Fruit fly (Drosophila melanogaster) whole organism, prepupa: ENCODE results near the gene CG10237.

Experiments used
- CG10631 ChIP-seq: fragments of 200-800 bp; sonication (Bioruptor generic); optimal IDR thresholded peaks from 2 replicates; lab custom pipeline; 2016; ENCODE audit warnings: missing biosample characterization, missing genetic modification characterization
- CG10669 ChIP-seq: fragments of 200-800 bp; sonication (Bioruptor generic); optimal IDR thresholded peaks from 3 replicates; lab custom pipeline; 2018; ENCODE audit warnings: missing biosample characterization, mild to moderate bottlenecking, missing genetic modification characterization, moderate library complexity
- CG11294 ChIP-seq: fragments of 200-800 bp; sonication (Bioruptor generic); IDR thresholded peaks from 2 replicates; pipeline ENCODE4 v1.3.6; 2022; ENCODE audit warnings: missing biosample characterization, missing genetic modification characterization
- CG15336 ChIP-seq: fragments of 200-800 bp; sonication (Bioruptor generic); IDR thresholded peaks from 2 replicates; pipeline ENCODE4 v1.3.6; 2022; ENCODE audit warnings: missing biosample characterization, missing genetic modification characterization
- CG1621 ChIP-seq: fragments of 200-800 bp; sonication (Bioruptor generic); optimal IDR thresholded peaks from 3 replicates; lab custom pipeline; 2018; ENCODE audit warnings: missing biosample characterization, mild to moderate bottlenecking, missing genetic modification characterization
- CG16779 ChIP-seq: fragments of 200-800 bp; sonication (Bioruptor generic); optimal IDR thresholded peaks from 3 replicates; lab custom pipeline; 2017; ENCODE audit warnings: missing biosample characterization, mild to moderate bottlenecking, missing genetic modification characterization
- CG32006 ChIP-seq: fragments of 200-800 bp; sonication (Bioruptor generic); optimal IDR thresholded peaks from 3 replicates; lab custom pipeline; 2017; ENCODE audit warnings: missing biosample characterization, mild to moderate bottlenecking, missing genetic modification characterization
- CG4318 ChIP-seq: fragments of 200-800 bp; sonication (Bioruptor generic); optimal IDR thresholded peaks from 3 replicates; lab custom pipeline; 2017; ENCODE audit warnings: missing biosample characterization, mild to moderate bottlenecking, missing genetic modification characterization
- CG6163 ChIP-seq: fragments of 200-800 bp; sonication (Bioruptor generic); IDR thresholded peaks from 3 replicates; pipeline ENCODE4 v1.3.6; 2022; ENCODE audit warnings: missing biosample characterization, missing genetic modification characterization
- CG6276 ChIP-seq: fragments of 200-800 bp; sonication (Bioruptor generic); optimal IDR thresholded peaks from 2 replicates; lab custom pipeline; 2017; ENCODE audit warnings: missing biosample characterization, mild to moderate bottlenecking, missing genetic modification characterization
- CG6792 ChIP-seq: fragments of 200-800 bp; sonication (Bioruptor generic); optimal IDR thresholded peaks from 3 replicates; lab custom pipeline; 2016; ENCODE audit warnings: missing biosample characterization, missing genetic modification characterization
- CG6808 ChIP-seq: fragments of 200-800 bp; sonication (Bioruptor generic); optimal IDR thresholded peaks from 3 replicates; lab custom pipeline; 2017; ENCODE audit warnings: missing biosample characterization, missing genetic modification characterization, mild to moderate bottlenecking, moderate library complexity, missing genetic modification reagents
- CG6854 ChIP-seq: fragments of 200-800 bp; sonication (Bioruptor generic); optimal IDR thresholded peaks from 2 replicates; lab custom pipeline; 2017; ENCODE audit warnings: missing biosample characterization, mild to moderate bottlenecking, missing genetic modification characterization
- CG8319 ChIP-seq: fragments of 200-800 bp; sonication (Bioruptor generic); optimal IDR thresholded peaks from 3 replicates; lab custom pipeline; 2016; ENCODE audit warnings: missing biosample characterization, missing genetic modification characterization
- CG9139 ChIP-seq: fragments of 200-800 bp; sonication (Bioruptor generic); optimal IDR thresholded peaks from 3 replicates; lab custom pipeline; 2017; ENCODE audit warnings: missing biosample characterization, mild to moderate bottlenecking, missing genetic modification characterization
- Eip75B ChIP-seq: fragments of 200-800 bp; sonication (Bioruptor generic); optimal IDR thresholded peaks from 3 replicates; lab custom pipeline; 2016; ENCODE audit warnings: missing biosample characterization, missing genetic modification characterization
- Eip93F ChIP-seq: fragments of 200-800 bp; sonication (Bioruptor generic); optimal IDR thresholded peaks from 2 replicates; lab custom pipeline; 2016; ENCODE audit warnings: missing biosample characterization, mild to moderate bottlenecking, missing genetic modification characterization
- Ets21C ChIP-seq: fragments of 200-800 bp; sonication (Bioruptor generic); optimal IDR thresholded peaks from 3 replicates; lab custom pipeline; 2016; ENCODE audit warnings: missing biosample characterization, missing genetic modification characterization
- Ets96B ChIP-seq: fragments of 200-800 bp; optimal IDR thresholded peaks from 2 replicates; lab custom pipeline; 2019; ENCODE audit warnings: missing biosample characterization, mild to moderate bottlenecking, missing genetic modification characterization, moderate library complexity
- Gug ChIP-seq: fragments of 200-800 bp; sonication (Bioruptor generic); IDR thresholded peaks from 2 replicates; pipeline ENCODE4 v1.3.6; 2022; ENCODE audit warnings: missing biosample characterization, missing genetic modification characterization
- Hr39 ChIP-seq: fragments of 200-800 bp; sonication (Bioruptor generic); optimal IDR thresholded peaks from 2 replicates; lab custom pipeline; 2016; ENCODE audit warnings: missing biosample characterization, missing genetic modification characterization
- Lpt ChIP-seq: fragments of 200-800 bp; sonication (Bioruptor generic); optimal IDR thresholded peaks from 3 replicates; lab custom pipeline; 2016; ENCODE audit warnings: missing biosample characterization, missing genetic modification characterization
- Met ChIP-seq: fragments of 200-800 bp; sonication (Bioruptor generic); optimal IDR thresholded peaks from 3 replicates; lab custom pipeline; 2016; ENCODE audit warnings: missing biosample characterization, missing genetic modification characterization
- OdsH ChIP-seq: fragments of 200-800 bp; sonication (Bioruptor generic); optimal IDR thresholded peaks from 3 replicates; lab custom pipeline; 2016; ENCODE audit warnings: missing biosample characterization, missing genetic modification characterization
- Sox102F ChIP-seq: fragments of 200-800 bp; sonication (Bioruptor generic); optimal IDR thresholded peaks from 2 replicates; lab custom pipeline; 2016; ENCODE audit warnings: missing biosample characterization, mild to moderate bottlenecking, missing genetic modification characterization
- Sox14 ChIP-seq: fragments of 200-800 bp; sonication (Bioruptor generic); optimal IDR thresholded peaks from 3 replicates; lab custom pipeline; 2016; ENCODE audit warnings: missing biosample characterization, missing genetic modification characterization
- Sox15 ChIP-seq: fragments of 200-800 bp; sonication (Bioruptor generic); optimal IDR thresholded peaks from 3 replicates; lab custom pipeline; 2016; ENCODE audit warnings: missing biosample characterization, missing genetic modification characterization
- acj6 ChIP-seq: fragments of 200-800 bp; sonication (Bioruptor generic); optimal IDR thresholded peaks from 3 replicates; lab custom pipeline; 2016; ENCODE audit warnings: missing biosample characterization, missing genetic modification characterization
- cyc ChIP-seq: fragments of 200-800 bp; sonication (Bioruptor generic); optimal IDR thresholded peaks from 3 replicates; lab custom pipeline; 2016; ENCODE audit warnings: missing biosample characterization, missing genetic modification characterization
- dac ChIP-seq: fragments of 200-800 bp; sonication (Bioruptor generic); optimal IDR thresholded peaks from 2 replicates; lab custom pipeline; 2017; ENCODE audit warnings: missing biosample characterization, mild to moderate bottlenecking, missing genetic modification characterization
- fd85E ChIP-seq: fragments of 200-800 bp; sonication (Bioruptor generic); optimal IDR thresholded peaks from 3 replicates; lab custom pipeline; 2016; ENCODE audit warnings: missing biosample characterization, missing genetic modification characterization
- net ChIP-seq: fragments of 200-800 bp; sonication (Bioruptor generic); optimal IDR thresholded peaks from 3 replicates; lab custom pipeline; 2016; ENCODE audit warnings: missing biosample characterization, missing genetic modification characterization
- pdm3 ChIP-seq: fragments of 200-800 bp; sonication (Bioruptor generic); optimal IDR thresholded peaks from 3 replicates; lab custom pipeline; 2016; ENCODE audit warnings: missing biosample characterization, missing genetic modification characterization
- salr ChIP-seq, 2 experiments: fragments of 200-800 bp; sonication (Bioruptor generic); optimal IDR thresholded peaks; 3 replicates each; lab custom pipeline; 2016 to 2018; ENCODE audit warnings: missing biosample characterization in 2 of 2, missing genetic modification characterization in 2 of 2, mild to moderate bottlenecking in 1 of 2
- spab ChIP-seq: fragments of 200-800 bp; sonication (Bioruptor generic); optimal IDR thresholded peaks from 2 replicates; lab custom pipeline; 2017; ENCODE audit warnings: missing biosample characterization, mild to moderate bottlenecking, missing genetic modification characterization, missing genetic modification reagents
- ss ChIP-seq, 2 experiments: fragments of 200-800 bp; sonication (Bioruptor generic); optimal IDR thresholded peaks; 2 replicates in 1 of 2; 3 replicates in 1 of 2; lab custom pipeline; 2017 to 2018; ENCODE audit warnings: mild to moderate bottlenecking in 2 of 2, missing biosample characterization in 2 of 2, missing genetic modification characterization in 2 of 2, moderate library complexity in 1 of 2
- topi ChIP-seq: fragments of 200-800 bp; sonication (Bioruptor generic); optimal IDR thresholded peaks from 3 replicates; lab custom pipeline; 2016; ENCODE audit warnings: missing biosample characterization, missing genetic modification characterization
- vri ChIP-seq: fragments of 200-800 bp; sonication (Bioruptor generic); optimal IDR thresholded peaks from 3 replicates; lab custom pipeline; 2016; ENCODE audit warnings: missing biosample characterization, mild to moderate bottlenecking, missing genetic modification characterization

Gene CG10237

dm6 chr2L:19423467-19424122 lies 18.9 kb downstream of the CG10237 start, which contains the start of the genes Alp12 and CG13085 (continued):
- TF ChIP-seq CG10631 (GFP tag; lab: Kevin White, UChicago) (peak; percentile 98), CG9139 (GFP tag; lab: Kevin White, UChicago) (peak; percentile 77), acj6 (GFP tag; lab: Kevin White, UChicago) (peak; percentile 96), CG6854 (GFP tag; lab: Kevin White, UChicago) (peak; percentile 90), spab (GFP tag; lab: Kevin White, UChicago) (peak; percentile 93), Ets21C (GFP tag; lab: Kevin White, UChicago) (peak; percentile 86), CG6163 (GFP tag; lab: Robert Waterston, UW) (peak; percentile 95), Sox14 (GFP tag; lab: Kevin White, UChicago) (peak; percentile 96), topi (GFP tag; lab: Kevin White, UChicago) (peak; percentile 95), dac (GFP tag; lab: Kevin White, UChicago) (peak; percentile 94), CG32006 (GFP tag; lab: Kevin White, UChicago) (peak; percentile 99), Sox102F (peak; percentile 92), CG8319 (GFP tag; lab: Kevin White, UChicago) (peak; percentile 89), salr (GFP tag; optimal IDR thresholded peaks at IDR 0.05; lab: Kevin White, UChicago) (peak; percentile 76 to 99), ss (GFP tag; optimal IDR thresholded peaks at IDR 0.05; lab: Kevin White, UChicago) (peak; percentile 89 to 90), Met (peak; percentile 94), cyc (peak; percentile 89), vri (GFP tag; lab: Kevin White, UChicago) (peak; percentile 89), OdsH (GFP tag; lab: Kevin White, UChicago) (peak; percentile 97), CG4318 (peak; percentile 97), Gug (peak; percentile 97), Sox15 (GFP tag; lab: Kevin White, UChicago) (peak; percentile 91), CG6276 (GFP tag; lab: Kevin White, UChicago) (peak; percentile 99), pdm3 (GFP tag; lab: Kevin White, UChicago) (peak; percentile 96), Eip75B (GFP tag; lab: Kevin White, UChicago) (peak; percentile 96), Ets96B (peak; percentile 88), CG1621 (tag; lab: Kevin White, UChicago) (peak; percentile 89), CG6808 (GFP tag; lab: Kevin White, UChicago) (peak; percentile 94), fd85E (peak; percentile 73), net (peak; percentile 97), Hr39 (GFP tag; lab: Kevin White, UChicago) (peak; percentile 91), CG10669 (GFP tag; lab: Kevin White, UChicago) (peak; percentile 92), CG6792 (GFP tag; lab: Kevin White, UChicago) (peak; percentile 95), CG15336 (GFP tag; lab: Robert Waterston, UW) (peak; percentile 99)

dm6 chr2L:19422642-19423041 lies 19.9 kb downstream of the CG10237 start:
- TF ChIP-seq CG11294, result no peak
- TF ChIP-seq Lpt (GFP tag; lab: Kevin White, UChicago), result no peak
- TF ChIP-seq topi (GFP tag; lab: Kevin White, UChicago), result no peak
- no peak for TF ChIP-seq Ets21C (GFP tag; lab: Kevin White, UChicago)
- no peak for TF ChIP-seq CG16779 (tag; lab: Kevin White, UChicago)
- no peak for TF ChIP-seq CG6854 (GFP tag; lab: Kevin White, UChicago)
- TF ChIP-seq Eip75B (GFP tag; lab: Kevin White, UChicago), result no peak
- no peak for TF ChIP-seq fd85E
- no peak for TF ChIP-seq Eip93F (GFP tag; lab: Kevin White, UChicago)
- TF ChIP-seq, all 60 proteins: peak for 0
